Fruit fly (Drosophila melanogaster) whole organism, embryonic: ENCODE measurements around the gene Atx-1.

ENCODE experiments used
- Atf3 ChIP-seq: fragments of 200-800 bp; sonication (Bioruptor generic); optimal IDR thresholded peaks from 3 replicates; lab custom pipeline; 2016; ENCODE audit warnings: missing biosample characterization, missing genetic modification characterization
- Bdp1 ChIP-seq: fragments of 200-800 bp; sonication (Bioruptor generic); optimal IDR thresholded peaks from 3 replicates; lab custom pipeline; 2016; ENCODE audit warnings: missing biosample characterization, missing genetic modification characterization
- CG11247 ChIP-seq: fragments of 200-800 bp; sonication (Bioruptor generic); IDR thresholded peaks from 2 replicates; pipeline ENCODE4 v1.3.6; 2022; ENCODE audit warnings: missing biosample characterization, missing genetic modification characterization
- CG12155 ChIP-seq: fragments of 200-800 bp; sonication (Bioruptor generic); optimal IDR thresholded peaks from 3 replicates; lab custom pipeline; 2016; ENCODE audit warnings: missing biosample characterization, missing genetic modification characterization
- CG14014 ChIP-seq: fragments of 200-800 bp; sonication (Bioruptor generic); IDR thresholded peaks from 2 replicates; pipeline ENCODE4 v1.3.6; 2022; ENCODE audit warnings: missing biosample characterization, missing genetic modification characterization
- CG15011 ChIP-seq: fragments of 200-800 bp; sonication (Bioruptor generic); optimal IDR thresholded peaks from 3 replicates; lab custom pipeline; 2018; ENCODE audit warnings: missing biosample characterization, mild to moderate bottlenecking, missing genetic modification characterization
- CG15269 ChIP-seq: fragments of 200-800 bp; sonication (Bioruptor generic); optimal IDR thresholded peaks from 2 replicates; lab custom pipeline; 2018; ENCODE audit warnings: missing biosample characterization, mild to moderate bottlenecking, missing genetic modification characterization, moderate library complexity
- CG1647 ChIP-seq: fragments of 200-800 bp; sonication (Bioruptor generic); optimal IDR thresholded peaks from 3 replicates; lab custom pipeline; 2016; ENCODE audit warnings: missing biosample characterization, missing genetic modification characterization
- CG17328 ChIP-seq: fragments of 200-800 bp; sonication (Bioruptor generic); IDR thresholded peaks from 2 replicates; pipeline ENCODE4 v1.3.6; 2022; ENCODE audit warnings: missing biosample characterization, missing genetic modification characterization
- CG17829 ChIP-seq: fragments of 200-800 bp; optimal IDR thresholded peaks from 2 replicates; lab custom pipeline; 2019; ENCODE audit warnings: missing biosample characterization, mild to moderate bottlenecking, missing genetic modification characterization, moderate library complexity
- CG18764 ChIP-seq: fragments of 200-800 bp; sonication (Bioruptor generic); optimal IDR thresholded peaks from 3 replicates; lab custom pipeline; 2016; ENCODE audit warnings: missing biosample characterization, missing genetic modification characterization
- CG2116 ChIP-seq: fragments of 200-800 bp; sonication (Bioruptor generic); optimal IDR thresholded peaks from 3 replicates; lab custom pipeline; 2018; ENCODE audit warnings: missing biosample characterization, mild to moderate bottlenecking, missing genetic modification characterization
- CG2120 ChIP-seq: fragments of 200-800 bp; sonication (Bioruptor generic); optimal IDR thresholded peaks from 3 replicates; lab custom pipeline; 2016; ENCODE audit warnings: missing biosample characterization, missing genetic modification characterization
- CG31224 ChIP-seq: fragments of 200-800 bp; sonication (Bioruptor generic); IDR thresholded peaks from 2 replicates; pipeline ENCODE4 v1.3.6; 2022; ENCODE audit warnings: missing biosample characterization, missing genetic modification characterization
- CG34376 ChIP-seq: fragments of 200-800 bp; sonication (Bioruptor generic); optimal IDR thresholded peaks from 2 replicates; lab custom pipeline; 2018; ENCODE audit warnings: missing biosample characterization, mild to moderate bottlenecking, missing genetic modification characterization
- CG3995 ChIP-seq: fragments of 200-800 bp; sonication (Bioruptor generic); optimal IDR thresholded peaks from 3 replicates; lab custom pipeline; 2016; ENCODE audit warnings: missing biosample characterization, missing genetic modification characterization
- CG42726 ChIP-seq: fragments of 200-800 bp; sonication (Bioruptor generic); IDR thresholded peaks from 2 replicates; pipeline ENCODE4 v1.3.6; 2022; ENCODE audit warnings: missing biosample characterization, missing genetic modification characterization; ENCODE audit not compliant: partially characterized antibody
- CG4328 ChIP-seq: fragments of 200-800 bp; sonication (Bioruptor generic); optimal IDR thresholded peaks from 3 replicates; lab custom pipeline; 2017; ENCODE audit warnings: missing biosample characterization, missing genetic modification reagents, missing genetic modification characterization
- CG43689 ChIP-seq: fragments of 200-800 bp; sonication (Bioruptor generic); IDR thresholded peaks from 2 replicates; pipeline ENCODE4 v1.3.6; 2022; ENCODE audit warnings: missing biosample characterization, missing genetic modification characterization
- CG4617 ChIP-seq: fragments of 200-800 bp; sonication (Bioruptor generic); optimal IDR thresholded peaks from 3 replicates; lab custom pipeline; 2016; ENCODE audit warnings: missing biosample characterization, missing genetic modification characterization, borderline replicate concordance
- CG4854 ChIP-seq: fragments of 200-800 bp; sonication (Bioruptor generic); optimal IDR thresholded peaks from 2 replicates; lab custom pipeline; 2016; ENCODE audit warnings: missing biosample characterization, missing genetic modification characterization, inconsistent platforms
- CG6813 ChIP-seq: fragments of 200-800 bp; sonication (Bioruptor generic); optimal IDR thresholded peaks from 2 replicates; lab custom pipeline; 2017; ENCODE audit warnings: missing biosample characterization, missing genetic modification characterization, mild to moderate bottlenecking, moderate library complexity, missing genetic modification reagents
- CG7745 ChIP-seq: fragments of 200-800 bp; sonication (Bioruptor generic); optimal IDR thresholded peaks from 2 replicates; lab custom pipeline; 2018; ENCODE audit warnings: missing biosample characterization, mild to moderate bottlenecking, missing genetic modification characterization, moderate library complexity
- CG8281 ChIP-seq: fragments of 200-800 bp; sonication (Bioruptor generic); optimal IDR thresholded peaks from 2 replicates; lab custom pipeline; 2018; ENCODE audit warnings: missing biosample characterization, mild to moderate bottlenecking, missing genetic modification characterization, moderate library complexity
- CG9876 ChIP-seq: fragments of 200-800 bp; sonication (Bioruptor generic); optimal IDR thresholded peaks from 2 replicates; lab custom pipeline; 2016; ENCODE audit warnings: missing biosample characterization, missing genetic modification characterization
- CrebB ChIP-seq: fragments of 200-800 bp; sonication (Bioruptor generic); optimal IDR thresholded peaks from 3 replicates; lab custom pipeline; 2018; ENCODE audit warnings: missing biosample characterization, mild to moderate bottlenecking, missing genetic modification characterization
- D ChIP-seq, 2 experiments: fragments of 200-800 bp in 1 of 2; fragments of >200 bp in 1 of 2; sonication (Bioruptor generic) in 1 of 2; optimal IDR thresholded peaks; 2 replicates in 1 of 2; 3 replicates in 1 of 2; lab custom pipeline; 2017; ENCODE audit warnings: mild to moderate bottlenecking in 1 of 2, missing biosample characterization in 1 of 2, missing genetic modification characterization in 1 of 2, missing genetic modification reagents in 1 of 2
- D19B ChIP-seq: fragments of 200-800 bp; sonication (Bioruptor generic); optimal IDR thresholded peaks from 2 replicates; lab custom pipeline; 2017; ENCODE audit warnings: missing biosample characterization, mild to moderate bottlenecking, missing genetic modification characterization
- Dll ChIP-seq: fragments of 200-800 bp; sonication (Bioruptor generic); IDR thresholded peaks from 4 replicates; pipeline ENCODE4 v1.3.6; 2022; ENCODE audit warnings: missing biosample characterization, missing genetic modification characterization; ENCODE audit not compliant: partially characterized antibody
- Fer1 ChIP-seq: fragments of 200-800 bp; sonication (Bioruptor generic); optimal IDR thresholded peaks from 2 replicates; lab custom pipeline; 2017; ENCODE audit warnings: missing biosample characterization, mild to moderate bottlenecking, missing genetic modification characterization
- HLHmδ ChIP-seq: fragments of 200-800 bp; sonication (Bioruptor generic); optimal IDR thresholded peaks from 2 replicates; lab custom pipeline; 2018; ENCODE audit warnings: missing biosample characterization, mild to moderate bottlenecking, missing genetic modification characterization, moderate library complexity
- Mrtf ChIP-seq: fragments of 200-800 bp; sonication (Bioruptor generic); IDR thresholded peaks from 3 replicates; pipeline ENCODE4 v1.3.6; 2022; ENCODE audit warnings: missing biosample characterization, missing genetic modification characterization
- NK7.1 ChIP-seq: fragments of 200-800 bp; sonication (Bioruptor generic); optimal IDR thresholded peaks from 3 replicates; lab custom pipeline; 2016; ENCODE audit warnings: missing biosample characterization, missing genetic modification characterization
- Poxn ChIP-seq: fragments of 200-800 bp; sonication (Bioruptor generic); IDR thresholded peaks from 2 replicates; pipeline ENCODE4 v1.3.6; 2022; ENCODE audit warnings: missing biosample characterization, missing genetic modification characterization
- Sox100B ChIP-seq: fragments of 200-800 bp; sonication (Bioruptor generic); optimal IDR thresholded peaks from 3 replicates; lab custom pipeline; 2018; ENCODE audit warnings: missing biosample characterization, mild to moderate bottlenecking, missing genetic modification characterization
- Taf1 ChIP-seq: fragments of 200-800 bp; sonication (Bioruptor generic); IDR thresholded peaks from 2 replicates; pipeline ENCODE4 v1.3.6; 2022; ENCODE audit warnings: missing biosample characterization, missing genetic modification characterization
- ac ChIP-seq: fragments of 200-800 bp; sonication (Bioruptor generic); optimal IDR thresholded peaks from 3 replicates; lab custom pipeline; 2017; ENCODE audit warnings: missing biosample characterization, mild to moderate bottlenecking, missing genetic modification characterization
- bigmax ChIP-seq: fragments of 200-800 bp; sonication (Bioruptor generic); optimal IDR thresholded peaks from 2 replicates; lab custom pipeline; 2018; ENCODE audit warnings: missing biosample characterization, mild to moderate bottlenecking, missing genetic modification characterization
- chm ChIP-seq: fragments of 200-800 bp; sonication (Bioruptor generic); IDR thresholded peaks from 2 replicates; pipeline ENCODE4 v1.3.6; 2022; ENCODE audit warnings: missing biosample characterization, missing genetic modification characterization
- crc ChIP-seq: fragments of 200-800 bp; sonication (Bioruptor generic); optimal IDR thresholded peaks from 2 replicates; lab custom pipeline; 2016; ENCODE audit warnings: missing biosample characterization, missing genetic modification characterization
- da ChIP-seq: fragments of 200-800 bp; sonication (Bioruptor generic); optimal IDR thresholded peaks from 2 replicates; lab custom pipeline; 2016; ENCODE audit warnings: missing biosample characterization, missing genetic modification characterization
- disco-r ChIP-seq: fragments of 200-800 bp; sonication (Bioruptor generic); optimal IDR thresholded peaks from 2 replicates; lab custom pipeline; 2016; ENCODE audit warnings: missing biosample characterization, missing genetic modification characterization
- dm ChIP-seq: fragments of 200-800 bp; sonication (Bioruptor generic); optimal IDR thresholded peaks from 3 replicates; lab custom pipeline; 2016; ENCODE audit warnings: missing biosample characterization, missing genetic modification characterization
- fd102C ChIP-seq: fragments of 200-800 bp; sonication (Bioruptor generic); optimal IDR thresholded peaks from 2 replicates; lab custom pipeline; 2018; ENCODE audit warnings: missing biosample characterization, mild to moderate bottlenecking, missing genetic modification characterization, moderate library complexity
- fd64A ChIP-seq: fragments of 200-800 bp; sonication (Bioruptor generic); optimal IDR thresholded peaks from 3 replicates; lab custom pipeline; 2018; ENCODE audit warnings: missing biosample characterization, mild to moderate bottlenecking, missing genetic modification characterization
- gem ChIP-seq: fragments of 200-800 bp; sonication (Bioruptor generic); optimal IDR thresholded peaks from 2 replicates; lab custom pipeline; 2019; ENCODE audit warnings: missing biosample characterization, mild to moderate bottlenecking, missing genetic modification characterization, moderate library complexity
- grn ChIP-seq: fragments of 200-800 bp; sonication (Bioruptor generic); optimal IDR thresholded peaks from 3 replicates; lab custom pipeline; 2017; ENCODE audit warnings: missing biosample characterization, missing genetic modification characterization
- nerfin-2 ChIP-seq: fragments of 200-800 bp; sonication (Bioruptor generic); IDR thresholded peaks from 2 replicates; pipeline ENCODE4 v1.3.6; 2022; ENCODE audit warnings: missing biosample characterization, missing genetic modification characterization; ENCODE audit not compliant: partially characterized antibody
- pho ChIP-seq: fragments of 200-800 bp; sonication (Bioruptor generic); optimal IDR thresholded peaks from 2 replicates; lab custom pipeline; 2016; ENCODE audit warnings: missing biosample characterization, missing genetic modification characterization
- sna ChIP-seq: fragments of 200-800 bp; sonication (Bioruptor generic); IDR thresholded peaks from 2 replicates; pipeline ENCODE4 v1.3.6; 2022; ENCODE audit warnings: missing biosample characterization, missing genetic modification characterization; ENCODE audit not compliant: partially characterized antibody
- tin ChIP-seq: fragments of 200-800 bp; sonication (Bioruptor generic); optimal IDR thresholded peaks from 3 replicates; lab custom pipeline; 2016; ENCODE audit warnings: missing biosample characterization, missing genetic modification characterization

Atx-1 gene

DNA sequence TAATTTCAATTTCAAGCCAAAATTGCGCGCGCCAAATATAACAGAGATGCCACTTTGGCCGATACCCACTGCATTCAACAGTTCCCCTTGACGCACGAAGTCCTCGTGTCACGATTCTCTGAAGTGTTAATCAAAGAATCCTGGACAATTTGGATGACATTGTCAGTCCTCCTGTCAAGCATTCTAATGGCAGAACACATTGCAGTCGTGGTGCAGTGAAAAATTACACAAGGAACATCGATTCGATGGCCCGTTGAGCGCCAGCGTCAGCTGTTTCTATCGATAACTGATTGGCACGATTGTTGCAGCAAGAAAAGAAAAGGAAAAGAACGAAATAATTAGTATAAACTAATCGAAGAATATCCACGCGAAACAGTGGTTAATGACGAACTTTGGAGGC lies 1.2 kb downstream of the Atx-1 start, which contains the start of gene nonC (continued):
- no peak for TF ChIP-seq ac (GFP tag; lab: Kevin White, UChicago)
- no peak for TF ChIP-seq tin
- no peak for TF ChIP-seq bigmax
- no peak for TF ChIP-seq crc (GFP tag; lab: Kevin White, UChicago)
- no peak for TF ChIP-seq Bdp1 (GFP tag; lab: Kevin White, UChicago)
- TF ChIP-seq D (optimal IDR thresholded peaks at IDR 0.05; lab: Kevin White, UChicago) = no peak
- TF ChIP-seq D (GFP tag; optimal IDR thresholded peaks at IDR 0.05; lab: Kevin White, UChicago) = no peak
- no peak for TF ChIP-seq CG18764
- TF ChIP-seq Fer1 (GFP tag; lab: Kevin White, UChicago) = no peak
- no peak for TF ChIP-seq CG43689 (GFP tag; lab: Robert Waterston, UW)
- peak; percentile 30 for TF ChIP-seq dm (GFP tag; lab: Kevin White, UChicago)
- no peak for TF ChIP-seq CG15269
- TF ChIP-seq Atf3 (GFP tag; lab: Kevin White, UChicago) = no peak
- TF ChIP-seq nerfin-2 = peak; percentile 87
- no peak for TF ChIP-seq Taf1 (GFP tag; lab: Robert Waterston, UW)
- TF ChIP-seq CG9876 (GFP tag; lab: Kevin White, UChicago) = no peak
- TF ChIP-seq CG17328 (GFP tag; lab: Robert Waterston, UW) = no peak
- TF ChIP-seq CG2120 (GFP tag; lab: Kevin White, UChicago) = no peak
- TF ChIP-seq CG7745 (tag; lab: Kevin White, UChicago) = no peak
- TF ChIP-seq CG42726 (GFP tag; lab: Robert Waterston, UW) = peak; percentile 86
- no peak for TF ChIP-seq NK7.1 (GFP tag; lab: Kevin White, UChicago)
- no peak for TF ChIP-seq fd102C
- TF ChIP-seq Poxn (GFP tag; lab: Robert Waterston, UW) = no peak
- no peak for TF ChIP-seq CG4328
- TF ChIP-seq CG14014 = no peak
- TF ChIP-seq CG4854 = no peak
- TF ChIP-seq HLHmδ (GFP tag; lab: Kevin White, UChicago) = no peak
- TF ChIP-seq D19B (GFP tag; lab: Kevin White, UChicago) = no peak
- no peak for TF ChIP-seq CG12155 (GFP tag; lab: Kevin White, UChicago)
- no peak for TF ChIP-seq CG11247
- TF ChIP-seq CG1647 (GFP tag; lab: Kevin White, UChicago) = no peak
- TF ChIP-seq CG3995 (GFP tag; lab: Kevin White, UChicago) = no peak
- TF ChIP-seq disco-r = no peak
- peak; percentile 95 for TF ChIP-seq Dll (GFP tag; lab: Robert Waterston, UW)
- TF ChIP-seq CG15011 (GFP tag; lab: Kevin White, UChicago) = no peak
- no peak for TF ChIP-seq da
- TF ChIP-seq Mrtf (GFP tag; lab: Robert Waterston, UW) = no peak
- TF ChIP-seq gem (tag; lab: Kevin White, UChicago) = no peak
- TF ChIP-seq pho (GFP tag; lab: Kevin White, UChicago) = no peak
- TF ChIP-seq CG34376 (GFP tag; lab: Kevin White, UChicago) = no peak
- no peak for TF ChIP-seq fd64A
- TF ChIP-seq CG2116 (GFP tag; lab: Kevin White, UChicago) = peak; percentile 88
- no peak for TF ChIP-seq chm (GFP tag; lab: Robert Waterston, UW)
- TF ChIP-seq CG4617 = peak; percentile 40
- TF ChIP-seq CG17829 = no peak
- TF ChIP-seq sna (GFP tag; lab: Robert Waterston, UW) = peak; percentile 91
- no peak for TF ChIP-seq CG31224 (GFP tag; lab: Robert Waterston, UW)
- TF ChIP-seq Sox100B = no peak
- TF ChIP-seq CG8281 (tag; lab: Kevin White, UChicago) = no peak
- TF ChIP-seq grn = no peak
- no peak for TF ChIP-seq CrebB (tag; lab: Kevin White, UChicago)
- no peak for TF ChIP-seq CG6813 (GFP tag; lab: Kevin White, UChicago)
